Worm (Caenorhabditis elegans) whole organism, dauer: ENCODE measurements around the gene bec-1.

Source experiments
- unc-62 ChIP-seq: sonication (generic microtip); optimal IDR thresholded peaks from 2 replicates; lab custom pipeline; 2017; ENCODE audit warnings: missing biosample characterization, missing genetic modification reagents, missing genetic modification characterization

Gene bec-1

ce11 chrIV:5645514-5646052, 18.6 kb downstream of the bec-1 start, which contains the start of the genes srd-8 and B0547.2:
srd-8 (minus strand) TSS chrIV:5645614.
B0547.2 (plus strand) TSS chrIV:5646002.
- TF ChIP-seq unc-62 (GFP tag; lab: Kevin White, UChicago): no peak

ce11 chrIV:5635551-5635950, 28.7 kb downstream of the bec-1 start, which contains the start of gene srd-13:
srd-13 (minus strand) TSS chrIV:5635651.
- no peak for TF ChIP-seq unc-62 (GFP tag; lab: Kevin White, UChicago)

- no peak for TF ChIP-seq unc-62 (GFP tag; lab: Kevin White, UChicago)
Measured at ce11 chrIV:5632536-5632935, 31.7 kb downstream of the bec-1 start.

ce11 chrIV:5631628-5632027, 32.6 kb downstream of the bec-1 start, which contains the start of gene ttbk-8.2:
ttbk-8.2 (plus strand) TSS chrIV:5631928.
- TF ChIP-seq unc-62 (GFP tag; lab: Kevin White, UChicago): no peak

ce11 chrIV:5630156-5630555, 34.1 kb downstream of the bec-1 start, which contains the start of gene srd-12:
srd-12 (minus strand) TSS chrIV:5630256.
- TF ChIP-seq unc-62 (GFP tag; lab: Kevin White, UChicago): no peak

- TF ChIP-seq unc-62 (GFP tag; lab: Kevin White, UChicago): no peak
Measured at ce11 chrIV:5627056-5627455, 37.2 kb downstream of the bec-1 start, which contains the start of gene srsx-14. srsx-14 (minus strand) TSS chrIV:5627156.

- no peak for TF ChIP-seq unc-62 (GFP tag; lab: Kevin White, UChicago)
Measured at ce11 chrIV:5623718-5624117, 40.5 kb downstream of the bec-1 start, which contains the start of gene srsx-15. srsx-15 (minus strand) TSS chrIV:5623818.

- no peak for TF ChIP-seq unc-62 (GFP tag; lab: Kevin White, UChicago)
Measured at ce11 chrIV:5619643-5620042, 44.6 kb downstream of the bec-1 start, which contains the start of gene srsx-16. srsx-16 (minus strand) TSS chrIV:5619743.

ce11 chrIV:5614558-5615026, 49.6 kb downstream of the bec-1 start, which contains the start of gene C39H7.4:
C39H7.4 (minus strand) TSS chrIV:5614608.
- TF ChIP-seq unc-62 (GFP tag; lab: Kevin White, UChicago): no peak
